Fruit fly (Drosophila melanogaster) Kc167 (cell line): ENCODE measurements around the gene CG16700.

Experiments used
- Myc ChIP-seq: fragments of >200 bp; optimal IDR thresholded peaks from 2 replicates; lab custom pipeline; 2017; ENCODE audit warnings: missing external identifiers
- Sin3A ChIP-seq: fragments of >200 bp; optimal IDR thresholded peaks from 2 replicates; lab custom pipeline; 2018; ENCODE audit warnings: missing external identifiers
- h ChIP-seq: fragments of >200 bp; optimal IDR thresholded peaks from 3 replicates; lab custom pipeline; 2018; ENCODE audit warnings: missing external identifiers
- insv ChIP-seq: fragments of >200 bp; optimal IDR thresholded peaks from 3 replicates; lab custom pipeline; 2018; ENCODE audit warnings: missing external identifiers
- psq ChIP-seq: fragments of >200 bp; optimal IDR thresholded peaks from 2 replicates; lab custom pipeline; 2017; ENCODE audit warnings: missing external identifiers
- ttk ChIP-seq: sonication (Bioruptor generic); optimal IDR thresholded peaks from 2 replicates; lab custom pipeline; 2017; ENCODE audit warnings: missing external identifiers

The CG16700 gene

dm6 chrX:17091062-17091904 is at the start of gene CG16700, which contains the start of gene CG4991:
Gene CG16700, plus strand, starts transcription at chrX:17091854.
Gene CG4991, plus strand, starts transcription at chrX:17091854.
- TF ChIP-seq Sin3A: no peak
- TF ChIP-seq insv: no peak
- no peak for TF ChIP-seq psq (lab: Kevin White, UChicago)
- no peak for TF ChIP-seq Myc
- TF ChIP-seq h (lab: Kevin White, UChicago): no peak
- no peak for TF ChIP-seq ttk (lab: Kevin White, UChicago)

dm6 chrX:17047730-17048577 is 43.7 kb upstream of the CG16700 start:
- TF ChIP-seq Myc: no peak
- TF ChIP-seq psq (lab: Kevin White, UChicago): no peak
- no peak for TF ChIP-seq ttk (lab: Kevin White, UChicago)
- TF ChIP-seq Sin3A: no peak
- TF ChIP-seq h (lab: Kevin White, UChicago): no peak
- TF ChIP-seq insv: no peak

dm6 chrX:17066632-17067031 is 25.0 kb upstream of the CG16700 start, which contains the start of gene CG45002:
Gene CG45002, minus strand, starts transcription at chrX:17066732.
- TF ChIP-seq ttk (lab: Kevin White, UChicago) (no peak), Myc (no peak), Sin3A (no peak), h (lab: Kevin White, UChicago) (no peak), psq (lab: Kevin White, UChicago) (no peak), insv (no peak)

dm6 chrX:17068423-17068822 is 23.2 kb upstream of the CG16700 start, which contains the start of gene CG43077:
Gene CG43077, minus strand, starts transcription at chrX:17068523.
- TF ChIP-seq psq (lab: Kevin White, UChicago) (no peak), h (lab: Kevin White, UChicago) (no peak), Sin3A (no peak), Myc (no peak), ttk (lab: Kevin White, UChicago) (no peak), insv (no peak)

- TF ChIP-seq Myc: no peak
- no peak for TF ChIP-seq insv
- TF ChIP-seq psq (lab: Kevin White, UChicago): no peak
- no peak for TF ChIP-seq Sin3A
- no peak for TF ChIP-seq ttk (lab: Kevin White, UChicago)
Observed at dm6 chrX:17076449-17077289, 15.0 kb upstream of the CG16700 start.

- TF ChIP-seq h (lab: Kevin White, UChicago): no peak
- TF ChIP-seq Sin3A: no peak
- TF ChIP-seq insv: no peak
- peak; percentile 78 for TF ChIP-seq psq (lab: Kevin White, UChicago)
- no peak for TF ChIP-seq ttk (lab: Kevin White, UChicago)
- TF ChIP-seq Myc: no peak
Observed at dm6 chrX:17077290-17078138, 14.1 kb upstream of the CG16700 start, which contains the start of gene wcy. Gene wcy, minus strand, starts transcription at chrX:17077897.

dm6 chrX:17078139-17078977 is 13.3 kb upstream of the CG16700 start, which contains the start of gene CG4949:
Gene CG4949, plus strand, starts transcription at chrX:17078836.
- TF ChIP-seq Myc: no peak
- TF ChIP-seq ttk (lab: Kevin White, UChicago): no peak
- no peak for TF ChIP-seq Sin3A
- TF ChIP-seq psq (lab: Kevin White, UChicago): no peak
- no peak for TF ChIP-seq h (lab: Kevin White, UChicago)
- TF ChIP-seq insv: no peak

- no peak for TF ChIP-seq ttk (lab: Kevin White, UChicago)
- TF ChIP-seq Myc: no peak
- TF ChIP-seq insv: no peak
- TF ChIP-seq h (lab: Kevin White, UChicago): no peak
- TF ChIP-seq Sin3A: no peak
- no peak for TF ChIP-seq psq (lab: Kevin White, UChicago)
Observed at dm6 chrX:17081147-17081546, 10.5 kb upstream of the CG16700 start, which contains the start of gene CG4955. Gene CG4955, plus strand, starts transcription at chrX:17081447.

- TF ChIP-seq Sin3A (no peak), Myc (no peak), psq (lab: Kevin White, UChicago) (no peak), ttk (lab: Kevin White, UChicago) (no peak), insv (no peak)
Observed at dm6 chrX:17087575-17087974, 4.1 kb upstream of the CG16700 start, which contains the start of gene CG8945. Gene CG8945, minus strand, starts transcription at chrX:17087675.

dm6 chrX:17090585-17090984 is 1.1 kb upstream of the CG16700 start:
- TF ChIP-seq Sin3A (no peak), h (lab: Kevin White, UChicago) (no peak), ttk (lab: Kevin White, UChicago) (no peak), insv (no peak), psq (lab: Kevin White, UChicago) (no peak), Myc (no peak)
